Fruit fly (Drosophila melanogaster): ENCODE measurements around the gene AIMP2.

Gene AIMP2

dm6 chr3L:15539903-15540409 lies 43.5 kb upstream of the AIMP2 start:
- no peak for TF ChIP-seq tai (GFP tag; optimal IDR thresholded peaks at IDR 0.05)
- TF ChIP-seq Abd-B (GFP tag; optimal IDR thresholded peaks at IDR 0.05): no peak
- TF ChIP-seq pan (optimal IDR thresholded peaks at IDR 0.05): no peak
- TF ChIP-seq N (GFP tag; optimal IDR thresholded peaks at IDR 0.05): no peak
- TF ChIP-seq sv (GFP tag; optimal IDR thresholded peaks at IDR 0.05): no peak
- TF ChIP-seq Mio (GFP tag; optimal IDR thresholded peaks at IDR 0.05): no peak
- no peak for TF ChIP-seq dl (GFP tag; optimal IDR thresholded peaks at IDR 0.05; ENCODE audit: insufficient read depth in 1 of 2, partially characterized antibody in 2 of 2)
- no peak for TF ChIP-seq dsf (GFP tag; optimal IDR thresholded peaks at IDR 0.05; ENCODE audit: borderline replicate concordance)
- TF ChIP-seq sage (GFP tag; optimal IDR thresholded peaks at IDR 0.05): no peak
- TF ChIP-seq ey (GFP tag; optimal IDR thresholded peaks at IDR 0.05): no peak
- no peak for TF ChIP-seq Hr78 (GFP tag; optimal IDR thresholded peaks at IDR 0.05)
- TF ChIP-seq CG32264 (GFP tag; optimal IDR thresholded peaks at IDR 0.05): no peak
- no peak for TF ChIP-seq CrebA (GFP tag; optimal IDR thresholded peaks at IDR 0.05; ENCODE audit: borderline replicate concordance)
- no peak for TF ChIP-seq fru (GFP tag; optimal IDR thresholded peaks at IDR 0.05)
- TF ChIP-seq Jra (GFP tag; optimal IDR thresholded peaks at IDR 0.05): no peak
- no peak for TF ChIP-seq brk (GFP tag; optimal IDR thresholded peaks at IDR 0.05)
- TF ChIP-seq usp (GFP tag; optimal IDR thresholded peaks at IDR 0.05): no peak
- TF ChIP-seq h (GFP tag; optimal IDR thresholded peaks at IDR 0.05): no peak

dm6 chr3L:15540682-15541081 lies 42.8 kb upstream of the AIMP2 start:
- no peak for TF ChIP-seq lola (GFP tag; optimal IDR thresholded peaks at IDR 0.05)
- no peak for TF ChIP-seq h (GFP tag; optimal IDR thresholded peaks at IDR 0.05)
- TF ChIP-seq Hr78 (GFP tag; optimal IDR thresholded peaks at IDR 0.05): no peak
- no peak for TF ChIP-seq Dif (GFP tag; optimal IDR thresholded peaks at IDR 0.05; ENCODE audit: partially characterized antibody)

- TF ChIP-seq dl (GFP tag; optimal IDR thresholded peaks at IDR 0.05; ENCODE audit: insufficient read depth in 1 of 2, partially characterized antibody in 2 of 2) (no peak), Vsx2 (GFP tag; optimal IDR thresholded peaks at IDR 0.05; ENCODE audit: partially characterized antibody) (no peak), dsf (GFP tag; optimal IDR thresholded peaks at IDR 0.05; ENCODE audit: borderline replicate concordance) (no peak), Jra (GFP tag; optimal IDR thresholded peaks at IDR 0.05) (no peak), Hnf4 (GFP tag; optimal IDR thresholded peaks at IDR 0.05) (no peak), N (GFP tag; optimal IDR thresholded peaks at IDR 0.05) (no peak), tai (GFP tag; optimal IDR thresholded peaks at IDR 0.05) (no peak), Dfd (GFP tag; optimal IDR thresholded peaks at IDR 0.05) (no peak)
These were observed 42.2 kb upstream of the AIMP2 start for dm6 chr3L:15541281-15541680.

dm6 chr3L:15543049-15543448 lies 40.4 kb upstream of the AIMP2 start:
- TF ChIP-seq Jra (GFP tag; optimal IDR thresholded peaks at IDR 0.05): no peak
- no peak for TF ChIP-seq Dfd (GFP tag; optimal IDR thresholded peaks at IDR 0.05)
- TF ChIP-seq Hnf4 (GFP tag; optimal IDR thresholded peaks at IDR 0.05): no peak
- no peak for TF ChIP-seq Sp1 (GFP tag; optimal IDR thresholded peaks at IDR 0.05)
- TF ChIP-seq CG32264 (GFP tag; optimal IDR thresholded peaks at IDR 0.05): no peak
- TF ChIP-seq Hr83 (GFP tag; optimal IDR thresholded peaks at IDR 0.05; ENCODE audit: poor library complexity, severe bottlenecking): no peak

- TF ChIP-seq jim (GFP tag; optimal IDR thresholded peaks at IDR 0.05): no peak
- TF ChIP-seq br (GFP tag; optimal IDR thresholded peaks at IDR 0.05): no peak
- TF ChIP-seq Mio (GFP tag; optimal IDR thresholded peaks at IDR 0.05): no peak
- TF ChIP-seq pan (optimal IDR thresholded peaks at IDR 0.05): no peak
- TF ChIP-seq rgr (GFP tag; optimal IDR thresholded peaks at IDR 0.05): no peak
- no peak for TF ChIP-seq Dif (GFP tag; optimal IDR thresholded peaks at IDR 0.05; ENCODE audit: partially characterized antibody)
- no peak for TF ChIP-seq CG32264 (GFP tag; optimal IDR thresholded peaks at IDR 0.05)
- no peak for TF ChIP-seq sage (GFP tag; optimal IDR thresholded peaks at IDR 0.05)
- no peak for TF ChIP-seq Dfd (GFP tag; optimal IDR thresholded peaks at IDR 0.05)
- no peak for TF ChIP-seq Jra (GFP tag; optimal IDR thresholded peaks at IDR 0.05)
- no peak for TF ChIP-seq foxo (GFP tag; optimal IDR thresholded peaks at IDR 0.05)
- TF ChIP-seq dl (GFP tag; optimal IDR thresholded peaks at IDR 0.05; ENCODE audit: insufficient read depth in 1 of 2, partially characterized antibody in 2 of 2): no peak
- no peak for TF ChIP-seq fru (GFP tag; optimal IDR thresholded peaks at IDR 0.05)
- no peak for TF ChIP-seq Abd-B (GFP tag; optimal IDR thresholded peaks at IDR 0.05)
- TF ChIP-seq CG9705 (GFP tag; optimal IDR thresholded peaks at IDR 0.05): no peak
- no peak for TF ChIP-seq CrebA (GFP tag; optimal IDR thresholded peaks at IDR 0.05; ENCODE audit: borderline replicate concordance)
- TF ChIP-seq Hr83 (GFP tag; optimal IDR thresholded peaks at IDR 0.05; ENCODE audit: poor library complexity, severe bottlenecking): no peak
- TF ChIP-seq Vsx2 (GFP tag; optimal IDR thresholded peaks at IDR 0.05; ENCODE audit: partially characterized antibody): no peak
These were observed 40.0 kb upstream of the AIMP2 start for dm6 chr3L:15543467-15543866.
